Worm (Caenorhabditis elegans): ENCODE results near the gene cat-2.

ce11 chrII:232641-233040, 25.0 kb upstream of the cat-2 start, which contains the start of gene Y43H11AL.1:
- TF ChIP-seq snpc-4 (GFP tag; optimal IDR thresholded peaks at IDR 0.05) (no peak), snpc-4 (tag; optimal IDR thresholded peaks at IDR 0.05) (no peak), zfh-2 (GFP tag; conservative IDR thresholded peaks at IDR 0.05) (no peak), Y56A3A.18 (GFP tag; IDR thresholded peaks at IDR 0.05) (no peak), B0019.2 (GFP tag; conservative IDR thresholded peaks at IDR 0.05) (no peak)
